Fruit fly (Drosophila melanogaster) whole organism, wandering third instar larva: ENCODE data around the gene CG46311.

ENCODE experiments used
- CG32264 ChIP-seq: fragments of 200-800 bp; sonication (Bioruptor generic); optimal IDR thresholded peaks from 2 replicates; lab custom pipeline; 2016; ENCODE audit warnings: missing biosample characterization, missing genetic modification characterization
- GATAd ChIP-seq: sonication (Bioruptor generic); optimal IDR thresholded peaks from 2 replicates; lab custom pipeline; 2016; ENCODE audit warnings: missing biosample characterization, missing genetic modification characterization
- Hr78 ChIP-seq: fragments of >200 bp; optimal IDR thresholded peaks from 2 replicates; lab custom pipeline; 2017; ENCODE audit warnings: missing biosample characterization, missing genetic modification characterization
- Myc ChIP-seq: fragments of >200 bp; optimal IDR thresholded peaks from 2 replicates; lab custom pipeline; 2017
- br ChIP-seq: fragments of 200-800 bp; sonication (Bioruptor generic); optimal IDR thresholded peaks from 2 replicates; lab custom pipeline; 2016; ENCODE audit warnings: missing biosample characterization, missing genetic modification characterization
- brk ChIP-seq: fragments of 200-800 bp; sonication (Bioruptor generic); optimal IDR thresholded peaks from 2 replicates; lab custom pipeline; 2016; ENCODE audit warnings: missing biosample characterization, mild to moderate bottlenecking, missing genetic modification characterization
- foxo ChIP-seq, 2 experiments: fragments of 200-800 bp; sonication (Bioruptor generic); optimal IDR thresholded peaks; 2 replicates in 1 of 2; 3 replicates in 1 of 2; lab custom pipeline; 2016 to 2017; ENCODE audit warnings: missing biosample characterization in 2 of 2, missing genetic modification characterization in 2 of 2
- fru ChIP-seq: fragments of 200-800 bp; sonication (Bioruptor generic); optimal IDR thresholded peaks from 3 replicates; lab custom pipeline; 2016; ENCODE audit warnings: missing biosample characterization, mild to moderate bottlenecking, missing genetic modification characterization
- h ChIP-seq: fragments of 200-800 bp; sonication (Bioruptor generic); optimal IDR thresholded peaks from 3 replicates; lab custom pipeline; 2016; ENCODE audit warnings: missing biosample characterization, mild to moderate bottlenecking, missing genetic modification characterization
- jim ChIP-seq: fragments of 175-275, 200-325 bp; sonication (Bioruptor generic); optimal IDR thresholded peaks from 2 replicates; lab custom pipeline; 2016; ENCODE audit warnings: missing biosample characterization, mild to moderate bottlenecking, missing genetic modification characterization
- sage ChIP-seq: fragments of 200-800 bp; sonication (Bioruptor generic); optimal IDR thresholded peaks from 2 replicates; lab custom pipeline; 2016; ENCODE audit warnings: missing biosample characterization, mild to moderate bottlenecking, missing genetic modification characterization
- sv ChIP-seq: fragments of 200-800 bp; sonication (Bioruptor generic); optimal IDR thresholded peaks from 3 replicates; lab custom pipeline; 2016; ENCODE audit warnings: missing biosample characterization, missing genetic modification characterization
- usp ChIP-seq: fragments of >200 bp; optimal IDR thresholded peaks from 2 replicates; lab custom pipeline; 2017; ENCODE audit warnings: missing biosample characterization, missing genetic modification characterization
- woc ChIP-seq: sonication (Bioruptor generic); optimal IDR thresholded peaks from 2 replicates; lab custom pipeline; 2016; ENCODE audit warnings: missing biosample characterization, mild to moderate bottlenecking, missing genetic modification characterization

dm6 chrX:13555700-13556099 is 7.9 kb upstream of the CG46311 start, which contains the start of gene CG11816:
- TF ChIP-seq Hr78 (no peak), CG32264 (no peak), sage (GFP tag; lab: Kevin White, UChicago) (no peak), h (GFP tag; lab: Kevin White, UChicago) (no peak), sv (GFP tag; lab: Kevin White, UChicago) (no peak), br (GFP tag; lab: Kevin White, UChicago) (no peak), foxo (GFP tag; optimal IDR thresholded peaks at IDR 0.05; lab: Kevin White, UChicago) (no peak), Myc (lab: Kevin White, UChicago) (no peak), woc (GFP tag; lab: Kevin White, UChicago) (no peak), brk (no peak), fru (GFP tag; lab: Kevin White, UChicago) (no peak), usp (GFP tag; lab: Kevin White, UChicago) (no peak), jim (GFP tag; lab: Kevin White, UChicago) (no peak), GATAd (GFP tag; lab: Kevin White, UChicago) (no peak)
